Fruit fly (Drosophila melanogaster): ENCODE measurements around the gene Sema1a.

Gene Sema1a

DNA sequence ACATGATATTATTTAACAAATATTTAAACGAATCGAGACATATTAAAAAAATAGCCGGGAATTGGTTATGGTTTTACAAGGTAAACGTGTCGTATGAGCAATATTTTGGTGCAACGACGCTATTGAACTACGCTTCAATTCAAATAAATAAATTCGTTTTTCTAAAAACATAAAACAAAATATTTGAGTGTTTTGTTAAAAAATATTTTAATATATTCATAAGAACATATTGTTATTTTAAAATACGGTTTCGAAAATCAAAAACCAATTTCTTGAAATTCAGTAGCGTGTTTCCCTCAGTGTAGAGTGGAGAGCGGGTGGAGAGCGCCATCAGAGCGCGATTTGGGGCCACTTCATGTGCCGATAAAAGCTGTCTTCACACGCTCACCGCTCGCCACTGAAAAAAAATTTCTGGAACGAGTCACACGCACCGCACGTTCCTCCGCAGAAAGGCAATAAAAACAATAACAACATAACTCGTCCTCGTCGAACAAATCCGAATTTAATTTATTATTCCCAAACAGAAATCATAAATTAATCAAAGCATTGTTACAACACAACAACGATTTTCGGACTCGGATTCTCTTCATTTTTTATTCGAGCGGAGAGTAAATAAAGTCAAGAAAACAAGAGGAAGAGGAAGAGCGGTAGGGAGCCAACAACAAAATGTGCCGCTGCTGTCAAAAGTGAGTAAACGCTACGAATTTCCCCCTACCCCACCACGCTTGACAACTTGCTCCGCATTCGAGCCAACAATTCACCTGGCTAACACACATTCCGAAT is 6.4 kb upstream of the Sema1a start (continued):
- peak; percentile 40 for TF ChIP-seq CG10462 (GFP tag; optimal IDR thresholded peaks at IDR 0.05)
- TF ChIP-seq zen (tag; optimal IDR thresholded peaks at IDR 0.05): peak; percentile 78
- TF ChIP-seq CG3995 (GFP tag; optimal IDR thresholded peaks at IDR 0.05): no peak
- TF ChIP-seq chif (GFP tag; optimal IDR thresholded peaks at IDR 0.05): peak in 1 of 2 experiments; percentile 71
- TF ChIP-seq sisA (GFP tag; IDR thresholded peaks at IDR 0.05): peak; percentile 75
- TF ChIP-seq odd (GFP tag; optimal IDR thresholded peaks at IDR 0.05): peak; percentile 93
- peak; percentile 69 for TF ChIP-seq CG15696 (tag; optimal IDR thresholded peaks at IDR 0.05)
- peak; percentile 29; the same call in 1 of the 2 replicates for TF ChIP-seq CG5953 (GFP tag; IDR thresholded peaks at IDR 0.05)
- TF ChIP-seq Deaf1 (tag; optimal IDR thresholded peaks at IDR 0.05): peak; percentile 79
- TF ChIP-seq Ravus (GFP tag; IDR thresholded peaks at IDR 0.05): peak; percentile 30
- peak; percentile 60 for TF ChIP-seq CG15073 (GFP tag; optimal IDR thresholded peaks at IDR 0.05)
- TF ChIP-seq stwl (tag; optimal IDR thresholded peaks at IDR 0.05): peak; percentile 1
- peak; percentile 96 for TF ChIP-seq CG9727 (GFP tag; optimal IDR thresholded peaks at IDR 0.05)
- no peak for TF ChIP-seq HLH4C (GFP tag; IDR thresholded peaks at IDR 0.05; ENCODE audit: partially characterized antibody)
- TF ChIP-seq CG7271 (tag; optimal IDR thresholded peaks at IDR 0.05): no peak
- TF ChIP-seq corto (GFP tag; optimal IDR thresholded peaks at IDR 0.05): no peak
- peak; percentile 89 for TF ChIP-seq Hand (GFP tag; optimal IDR thresholded peaks at IDR 0.05)
- TF ChIP-seq Opbp (GFP tag; IDR thresholded peaks at IDR 0.05; ENCODE audit: partially characterized antibody): no peak
- peak; percentile 62; the same call in 2 of the 3 replicates for TF ChIP-seq Optix (GFP tag; IDR thresholded peaks at IDR 0.05)
- no peak for TF ChIP-seq NC2α (GFP tag; optimal IDR thresholded peaks at IDR 0.05)
- peak; percentile 79 for TF ChIP-seq esg (GFP tag; conservative IDR thresholded peaks at IDR 0.05)
- no peak for TF ChIP-seq sc (optimal IDR thresholded peaks at IDR 0.05)
- peak; percentile 93 for TF ChIP-seq sc (GFP tag; optimal IDR thresholded peaks at IDR 0.05)
- peak; percentile 80 for TF ChIP-seq Xrp1 (GFP tag; IDR thresholded peaks at IDR 0.05)
- TF ChIP-seq kah (GFP tag; optimal IDR thresholded peaks at IDR 0.05): peak; percentile 83
- no peak for TF ChIP-seq sd (tag; optimal IDR thresholded peaks at IDR 0.05)
- no peak for TF ChIP-seq slp2 (GFP tag; optimal IDR thresholded peaks at IDR 0.05)
- TF ChIP-seq CG13894 (tag; optimal IDR thresholded peaks at IDR 0.05): peak; percentile 74
- peak; percentile 95 for TF ChIP-seq Ssrp (tag; optimal IDR thresholded peaks at IDR 0.05)
- TF ChIP-seq fd102C (GFP tag; optimal IDR thresholded peaks at IDR 0.05): no peak
- TF ChIP-seq CG4424 (GFP tag; optimal IDR thresholded peaks at IDR 0.05): peak; percentile 92
- TF ChIP-seq klu (GFP tag; IDR thresholded peaks at IDR 0.05): peak; percentile 84; the same call in 1 of the 2 replicates
- 0 out of 3 replicates have a peak, but pooled peaks have one; percentile 26 for TF ChIP-seq otp (GFP tag; IDR thresholded peaks at IDR 0.05)
- TF ChIP-seq slbo (GFP tag; IDR thresholded peaks at IDR 0.05): peak; percentile 87
- no peak for TF ChIP-seq CG9876 (GFP tag; optimal IDR thresholded peaks at IDR 0.05)
- peak; percentile 94 for TF ChIP-seq CG6765 (GFP tag; optimal IDR thresholded peaks at IDR 0.05)
- TF ChIP-seq sima (GFP tag; optimal IDR thresholded peaks at IDR 0.05): no peak
- TF ChIP-seq CG31365 (tag; optimal IDR thresholded peaks at IDR 0.05): peak; percentile 0
- TF ChIP-seq oc (tag; optimal IDR thresholded peaks at IDR 0.05): peak; percentile 14
- TF ChIP-seq CG7357 (GFP tag; IDR thresholded peaks at IDR 0.05): peak; percentile 78
- peak; percentile 80 for TF ChIP-seq CG12155 (GFP tag; optimal IDR thresholded peaks at IDR 0.05)
- TF ChIP-seq TFAM (GFP tag; optimal IDR thresholded peaks at IDR 0.05): no peak
- TF ChIP-seq CTCF (GFP tag; optimal IDR thresholded peaks at IDR 0.05): peak; percentile 52
- peak; percentile 86 for TF ChIP-seq Nf-YB (GFP tag; optimal IDR thresholded peaks at IDR 0.05)
- TF ChIP-seq lmd (GFP tag; IDR thresholded peaks at IDR 0.05): peak; percentile 85
- TF ChIP-seq nerfin-1 (tag; optimal IDR thresholded peaks at IDR 0.05): peak; percentile 87
- no peak for TF ChIP-seq CHES-1-like (GFP tag; optimal IDR thresholded peaks at IDR 0.05)
- TF ChIP-seq CG31224 (GFP tag; IDR thresholded peaks at IDR 0.05): peak; percentile 73
- TF ChIP-seq aop (GFP tag; IDR thresholded peaks at IDR 0.05): no peak
- no peak for TF ChIP-seq Antp (GFP tag; optimal IDR thresholded peaks at IDR 0.05)

Data from whole organism, embryonic.